Fruit fly (Drosophila melanogaster) whole organism, wandering third instar larva: ENCODE measurements around the gene CG13445.

Source experiments
- Abd-B ChIP-seq: fragments of >200 bp; optimal IDR thresholded peaks from 2 replicates; lab custom pipeline; 2017; ENCODE audit warnings: missing biosample characterization, missing genetic modification characterization
- CG32264 ChIP-seq: fragments of 200-800 bp; sonication (Bioruptor generic); optimal IDR thresholded peaks from 2 replicates; lab custom pipeline; 2016; ENCODE audit warnings: missing biosample characterization, missing genetic modification characterization
- CG9705 ChIP-seq: fragments of 200-800 bp; sonication (Bioruptor generic); optimal IDR thresholded peaks from 2 replicates; lab custom pipeline; 2018; ENCODE audit warnings: missing biosample characterization, mild to moderate bottlenecking, missing genetic modification characterization
- Dfd ChIP-seq: fragments of >200 bp; optimal IDR thresholded peaks from 2 replicates; lab custom pipeline; 2017; ENCODE audit warnings: missing biosample characterization, missing genetic modification characterization
- Dif ChIP-seq: fragments of 200-275, 200-300 bp; sonication (Bioruptor generic); optimal IDR thresholded peaks from 2 replicates; lab custom pipeline; 2018; ENCODE audit warnings: missing biosample characterization, missing genetic modification characterization; ENCODE audit not compliant: partially characterized antibody
- GATAd ChIP-seq: sonication (Bioruptor generic); optimal IDR thresholded peaks from 2 replicates; lab custom pipeline; 2016; ENCODE audit warnings: missing biosample characterization, missing genetic modification characterization
- Hnf4 ChIP-seq: fragments of 200-800 bp; sonication (Bioruptor generic); optimal IDR thresholded peaks from 2 replicates; lab custom pipeline; 2016; ENCODE audit warnings: missing biosample characterization, mild to moderate bottlenecking, missing genetic modification characterization
- Hr78 ChIP-seq: fragments of >200 bp; optimal IDR thresholded peaks from 2 replicates; lab custom pipeline; 2017; ENCODE audit warnings: missing biosample characterization, missing genetic modification characterization
- Hr83 ChIP-seq: fragments of 200-300 bp; sonication (Bioruptor generic); optimal IDR thresholded peaks from 2 replicates; lab custom pipeline; 2016; ENCODE audit warnings: missing biosample characterization, mild to moderate bottlenecking, missing genetic modification characterization, moderate library complexity; ENCODE audit not compliant: poor library complexity, severe bottlenecking
- Jra ChIP-seq: sonication (Bioruptor generic); optimal IDR thresholded peaks from 2 replicates; lab custom pipeline; 2016; ENCODE audit warnings: missing biosample characterization, missing genetic modification characterization
- Mio ChIP-seq: sonication (Bioruptor generic); optimal IDR thresholded peaks from 2 replicates; lab custom pipeline; 2016; ENCODE audit warnings: missing biosample characterization, missing genetic modification characterization
- Myc ChIP-seq: fragments of >200 bp; optimal IDR thresholded peaks from 2 replicates; lab custom pipeline; 2017
- N ChIP-seq: fragments of >200 bp; optimal IDR thresholded peaks from 2 replicates; lab custom pipeline; 2018; ENCODE audit warnings: missing biosample characterization, missing external identifiers, missing genetic modification characterization
- OdsH ChIP-seq: fragments of 200-800 bp; sonication (Bioruptor generic); optimal IDR thresholded peaks from 2 replicates; lab custom pipeline; 2016; ENCODE audit warnings: missing biosample characterization, mild to moderate bottlenecking, missing genetic modification characterization
- Rel ChIP-seq, 2 experiments: fragments of 200-800 bp; sonication (Bioruptor generic) in 1 of 2; optimal IDR thresholded peaks; 2 replicates in 1 of 2; 3 replicates in 1 of 2; lab custom pipeline; 2016 to 2019; ENCODE audit warnings: mild to moderate bottlenecking in 2 of 2, missing biosample characterization in 2 of 2, missing genetic modification characterization in 2 of 2, moderate library complexity in 1 of 2
- Sp1 ChIP-seq: fragments of 200-800 bp; sonication (Bioruptor generic); optimal IDR thresholded peaks from 3 replicates; lab custom pipeline; 2019; ENCODE audit warnings: missing biosample characterization, mild to moderate bottlenecking, missing genetic modification characterization, moderate library complexity
- Vsx2 ChIP-seq: fragments of 200-300, 225-300 bp; sonication (Bioruptor generic); optimal IDR thresholded peaks from 2 replicates; lab custom pipeline; 2018; ENCODE audit warnings: missing biosample characterization, missing genetic modification characterization; ENCODE audit not compliant: partially characterized antibody
- br ChIP-seq: fragments of 200-800 bp; sonication (Bioruptor generic); optimal IDR thresholded peaks from 2 replicates; lab custom pipeline; 2016; ENCODE audit warnings: missing biosample characterization, missing genetic modification characterization
- brk ChIP-seq: fragments of 200-800 bp; sonication (Bioruptor generic); optimal IDR thresholded peaks from 2 replicates; lab custom pipeline; 2016; ENCODE audit warnings: missing biosample characterization, mild to moderate bottlenecking, missing genetic modification characterization
- dl ChIP-seq, 2 experiments: fragments of 175-275, 200-275 bp in 1 of 2; fragments of 200-275 bp in 1 of 2; sonication (Bioruptor generic); optimal IDR thresholded peaks; lab custom pipeline; 2018; ENCODE audit warnings: mild to moderate bottlenecking in 2 of 2, missing biosample characterization in 2 of 2, missing genetic modification characterization in 2 of 2, moderate library complexity in 2 of 2; ENCODE audit not compliant: partially characterized antibody in 2 of 2, insufficient read depth in 1 of 2
- dsf ChIP-seq: sonication (Bioruptor generic); optimal IDR thresholded peaks from 2 replicates; lab custom pipeline; 2016; ENCODE audit warnings: missing biosample characterization, missing genetic modification characterization, borderline replicate concordance
- ey ChIP-seq: fragments of 200-800 bp; sonication (Bioruptor generic); optimal IDR thresholded peaks from 2 replicates; lab custom pipeline; 2016; ENCODE audit warnings: missing biosample characterization, missing genetic modification characterization
- foxo ChIP-seq, 2 experiments: fragments of 200-800 bp; sonication (Bioruptor generic); optimal IDR thresholded peaks; 2 replicates in 1 of 2; 3 replicates in 1 of 2; lab custom pipeline; 2016 to 2017; ENCODE audit warnings: missing biosample characterization in 2 of 2, missing genetic modification characterization in 2 of 2
- fru ChIP-seq: fragments of 200-800 bp; sonication (Bioruptor generic); optimal IDR thresholded peaks from 3 replicates; lab custom pipeline; 2016; ENCODE audit warnings: missing biosample characterization, mild to moderate bottlenecking, missing genetic modification characterization
- h ChIP-seq: fragments of 200-800 bp; sonication (Bioruptor generic); optimal IDR thresholded peaks from 3 replicates; lab custom pipeline; 2016; ENCODE audit warnings: missing biosample characterization, mild to moderate bottlenecking, missing genetic modification characterization
- jim ChIP-seq: fragments of 175-275, 200-325 bp; sonication (Bioruptor generic); optimal IDR thresholded peaks from 2 replicates; lab custom pipeline; 2016; ENCODE audit warnings: missing biosample characterization, mild to moderate bottlenecking, missing genetic modification characterization
- lola ChIP-seq: fragments of >200 bp; optimal IDR thresholded peaks from 2 replicates; lab custom pipeline; 2017; ENCODE audit warnings: missing biosample characterization, missing genetic modification characterization
- pan ChIP-seq: fragments of >200 bp; optimal IDR thresholded peaks from 2 replicates; lab custom pipeline; 2017
- psq ChIP-seq: fragments of 200-800 bp; sonication (Bioruptor generic); optimal IDR thresholded peaks from 3 replicates; lab custom pipeline; 2017; ENCODE audit warnings: missing biosample characterization, mild to moderate bottlenecking, missing genetic modification characterization, moderate library complexity
- rgr ChIP-seq: fragments of 200-800 bp; sonication (Bioruptor generic); optimal IDR thresholded peaks from 3 replicates; lab custom pipeline; 2016; ENCODE audit warnings: missing biosample characterization, mild to moderate bottlenecking, missing genetic modification characterization
- sage ChIP-seq: fragments of 200-800 bp; sonication (Bioruptor generic); optimal IDR thresholded peaks from 2 replicates; lab custom pipeline; 2016; ENCODE audit warnings: missing biosample characterization, mild to moderate bottlenecking, missing genetic modification characterization
- sv ChIP-seq: fragments of 200-800 bp; sonication (Bioruptor generic); optimal IDR thresholded peaks from 3 replicates; lab custom pipeline; 2016; ENCODE audit warnings: missing biosample characterization, missing genetic modification characterization
- tai ChIP-seq: sonication (Bioruptor generic); optimal IDR thresholded peaks from 2 replicates; lab custom pipeline; 2016; ENCODE audit warnings: missing biosample characterization, missing genetic modification characterization
- usp ChIP-seq: fragments of >200 bp; optimal IDR thresholded peaks from 2 replicates; lab custom pipeline; 2017; ENCODE audit warnings: missing biosample characterization, missing genetic modification characterization
- woc ChIP-seq: sonication (Bioruptor generic); optimal IDR thresholded peaks from 2 replicates; lab custom pipeline; 2016; ENCODE audit warnings: missing biosample characterization, mild to moderate bottlenecking, missing genetic modification characterization

CG13445 gene

dm6 chr3L:15823780-15824423 is 14.6 kb downstream of the CG13445 start:
- no peak for TF ChIP-seq Vsx2 (GFP tag; lab: Kevin White, UChicago)
- no peak for TF ChIP-seq tai (GFP tag; lab: Kevin White, UChicago)
- TF ChIP-seq Hr83 (GFP tag; lab: Kevin White, UChicago) = no peak
- TF ChIP-seq Jra = no peak
- TF ChIP-seq, all 38 proteins: peak for 0

DNA sequence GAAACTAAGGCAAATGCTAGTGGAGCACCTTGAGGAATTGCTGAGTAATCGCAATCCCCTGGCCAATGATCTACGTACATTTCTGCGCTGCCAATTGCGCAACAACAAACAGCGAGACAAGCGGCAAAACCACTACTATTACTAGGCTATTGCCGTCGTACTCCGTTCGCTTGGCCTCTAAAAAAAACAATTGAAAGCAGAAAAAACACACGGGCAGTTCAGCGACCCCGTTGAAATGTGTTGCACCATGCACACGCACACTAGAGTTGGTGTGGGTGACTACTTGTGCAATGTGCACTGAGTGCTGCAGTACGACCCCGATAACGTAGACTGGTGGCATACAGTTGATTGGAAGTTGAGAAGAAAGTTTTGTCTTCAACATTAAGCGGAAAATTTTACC is 15.3 kb downstream of the CG13445 start:
- TF ChIP-seq dsf (GFP tag; lab: Kevin White, UChicago) = no peak
- no peak for TF ChIP-seq Rel (GFP tag; optimal IDR thresholded peaks at IDR 0.05; lab: Kevin White, UChicago)
- TF ChIP-seq Rel (tag; optimal IDR thresholded peaks at IDR 0.05; lab: Kevin White, UChicago) = peak; percentile 13

- TF ChIP-seq OdsH (GFP tag; lab: Kevin White, UChicago) = peak; percentile 64
- TF ChIP-seq Jra = no peak
- peak; percentile 17 for TF ChIP-seq ey (GFP tag; lab: Kevin White, UChicago)
- peak; percentile 2 for TF ChIP-seq Abd-B (GFP tag; lab: Kevin White, UChicago)
- peak; percentile 60 for TF ChIP-seq Hr83 (GFP tag; lab: Kevin White, UChicago)
- peak; percentile 50 for TF ChIP-seq fru
- peak; percentile 35 for TF ChIP-seq Rel (GFP tag; optimal IDR thresholded peaks at IDR 0.05; lab: Kevin White, UChicago)
- TF ChIP-seq Rel (tag; optimal IDR thresholded peaks at IDR 0.05; lab: Kevin White, UChicago) = no peak
- peak; percentile 91 for TF ChIP-seq N (GFP tag; lab: Kevin White, UChicago)
- peak; percentile 63 for TF ChIP-seq Hnf4 (GFP tag; lab: Kevin White, UChicago)
- peak; percentile 28 to 39 for TF ChIP-seq foxo (GFP tag; optimal IDR thresholded peaks at IDR 0.05; lab: Kevin White, UChicago)
- TF ChIP-seq Sp1 (GFP tag; lab: Kevin White, UChicago) = peak; percentile 4
- TF ChIP-seq lola (GFP tag; lab: Kevin White, UChicago) = no peak
- TF ChIP-seq rgr = peak; percentile 50
- TF ChIP-seq pan = no peak
- peak; percentile 75 for TF ChIP-seq psq (GFP tag; lab: Kevin White, UChicago)
- TF ChIP-seq Hr78 (GFP tag; lab: Kevin White, UChicago) = peak; percentile 81
- peak; percentile 36 for TF ChIP-seq sage (GFP tag; lab: Kevin White, UChicago)
- no peak for TF ChIP-seq brk (GFP tag; lab: Kevin White, UChicago)
- peak; percentile 67 for TF ChIP-seq h
- peak; percentile 12 for TF ChIP-seq tai (GFP tag; lab: Kevin White, UChicago)
- peak; percentile 58 for TF ChIP-seq br (GFP tag; lab: Kevin White, UChicago)
- TF ChIP-seq dl (GFP tag; optimal IDR thresholded peaks at IDR 0.05; lab: Kevin White, UChicago; ENCODE audit: insufficient read depth in 1 of 2, partially characterized antibody in 2 of 2) = peak in 1 of 2 experiments; percentile 79
- TF ChIP-seq Dif (GFP tag; lab: Kevin White, UChicago) = peak; percentile 80
- no peak for TF ChIP-seq sv (GFP tag; lab: Kevin White, UChicago)
Observed at dm6 chr3L:15825493-15826209, 16.4 kb downstream of the CG13445 start.

- peak; percentile 54 for TF ChIP-seq ey (GFP tag; lab: Kevin White, UChicago)
- TF ChIP-seq CG9705 (GFP tag; lab: Kevin White, UChicago) = peak; percentile 49
- TF ChIP-seq h = peak; percentile 48
- TF ChIP-seq foxo (GFP tag; optimal IDR thresholded peaks at IDR 0.05; lab: Kevin White, UChicago) = peak in 1 of 2 experiments; percentile 72
- TF ChIP-seq Jra = no peak
- peak; percentile 63 for TF ChIP-seq woc (GFP tag; lab: Kevin White, UChicago)
- peak; percentile 48 for TF ChIP-seq Hnf4 (GFP tag; lab: Kevin White, UChicago)
- no peak for TF ChIP-seq N (GFP tag; lab: Kevin White, UChicago)
- TF ChIP-seq rgr = peak; percentile 42
- TF ChIP-seq OdsH (GFP tag; lab: Kevin White, UChicago) = peak; percentile 1
- peak; percentile 74 for TF ChIP-seq brk (GFP tag; lab: Kevin White, UChicago)
- no peak for TF ChIP-seq sage (GFP tag; lab: Kevin White, UChicago)
- no peak for TF ChIP-seq Abd-B (GFP tag; lab: Kevin White, UChicago)
- TF ChIP-seq GATAd (GFP tag; lab: Kevin White, UChicago) = no peak
- TF ChIP-seq fru = peak; percentile 43
- TF ChIP-seq Hr83 (GFP tag; lab: Kevin White, UChicago) = peak; percentile 59
- no peak for TF ChIP-seq dsf (GFP tag; lab: Kevin White, UChicago)
- TF ChIP-seq Dfd = no peak
- TF ChIP-seq Mio = no peak
- peak; percentile 12 for TF ChIP-seq Myc (lab: Kevin White, UChicago)
- peak; percentile 38 for TF ChIP-seq Sp1 (GFP tag; lab: Kevin White, UChicago)
- TF ChIP-seq lola (GFP tag; lab: Kevin White, UChicago) = no peak
- no peak for TF ChIP-seq Vsx2 (GFP tag; lab: Kevin White, UChicago)
- no peak for TF ChIP-seq Dif (GFP tag; lab: Kevin White, UChicago)
- TF ChIP-seq tai (GFP tag; lab: Kevin White, UChicago) = no peak
- TF ChIP-seq Hr78 (GFP tag; lab: Kevin White, UChicago) = no peak
- TF ChIP-seq usp = no peak
- TF ChIP-seq jim (GFP tag; lab: Kevin White, UChicago) = no peak
- no peak for TF ChIP-seq br (GFP tag; lab: Kevin White, UChicago)
- no peak for TF ChIP-seq dl (GFP tag; optimal IDR thresholded peaks at IDR 0.05; lab: Kevin White, UChicago; ENCODE audit: insufficient read depth in 1 of 2, partially characterized antibody in 2 of 2)
- no peak for TF ChIP-seq CG32264
Observed at dm6 chr3L:15826347-15826984, 17.2 kb downstream of the CG13445 start, which contains the start of the genes DCP2 and dbo. Gene DCP2, minus strand, starts transcription at chr3L:15826423. Gene dbo, plus strand, starts transcription at chr3L:15826888.
